Fruit fly (Drosophila melanogaster) whole organism, embryonic: ENCODE measurements around the gene CG32074.

Experiments used
- Abd-B ChIP-seq: fragments of 200-800 bp; sonication (Bioruptor generic); optimal IDR thresholded peaks from 2 replicates; lab custom pipeline; 2018; ENCODE audit warnings: missing biosample characterization, mild to moderate bottlenecking, missing genetic modification characterization, moderate library complexity
- CG10267 ChIP-seq: fragments of 200-800 bp; sonication (Bioruptor generic); optimal IDR thresholded peaks from 2 replicates; lab custom pipeline; 2018; ENCODE audit warnings: missing biosample characterization, mild to moderate bottlenecking, missing genetic modification characterization, moderate library complexity
- CG12071 ChIP-seq: fragments of 200-800 bp; sonication (Bioruptor generic); optimal IDR thresholded peaks from 3 replicates; lab custom pipeline; 2018; ENCODE audit warnings: missing biosample characterization, mild to moderate bottlenecking, missing genetic modification characterization
- CG12659 ChIP-seq: fragments of 200-800 bp; sonication (Bioruptor generic); optimal IDR thresholded peaks from 3 replicates; lab custom pipeline; 2017; ENCODE audit warnings: mild to moderate bottlenecking, missing biosample characterization, missing genetic modification reagents, missing genetic modification characterization
- CG12769 ChIP-seq: fragments of 200-800 bp; sonication (Bioruptor generic); optimal IDR thresholded peaks from 2 replicates; lab custom pipeline; 2019; ENCODE audit warnings: missing biosample characterization, mild to moderate bottlenecking, missing genetic modification characterization, moderate library complexity
- CG13624 ChIP-seq: fragments of 200-800 bp; sonication (Bioruptor generic); optimal IDR thresholded peaks from 2 replicates; lab custom pipeline; 2016; ENCODE audit warnings: missing biosample characterization, missing genetic modification characterization
- CG14014 ChIP-seq: fragments of 200-800 bp; sonication (Bioruptor generic); IDR thresholded peaks from 2 replicates; pipeline ENCODE4 v1.3.6; 2022; ENCODE audit warnings: missing biosample characterization, missing genetic modification characterization
- CG15514 ChIP-seq: fragments of 200-800 bp; sonication (Bioruptor generic); optimal IDR thresholded peaks from 3 replicates; lab custom pipeline; 2017; ENCODE audit warnings: missing biosample characterization, missing genetic modification characterization, mild to moderate bottlenecking, moderate library complexity, missing genetic modification reagents
- CG16813 ChIP-seq: fragments of 200-800 bp; sonication (Bioruptor generic); IDR thresholded peaks from 3 replicates; pipeline ENCODE4 v1.3.6; 2022; ENCODE audit warnings: missing biosample characterization, missing genetic modification characterization; ENCODE audit not compliant: partially characterized antibody
- CG17361 ChIP-seq: fragments of 200-800 bp; sonication (Bioruptor generic); IDR thresholded peaks from 3 replicates; pipeline ENCODE4 v1.3.6; 2022; ENCODE audit warnings: missing biosample characterization, missing genetic modification characterization
- CG17385 ChIP-seq: fragments of 200-800 bp; sonication (Bioruptor generic); optimal IDR thresholded peaks from 3 replicates; lab custom pipeline; 2018; ENCODE audit warnings: missing biosample characterization, mild to moderate bottlenecking, missing genetic modification characterization
- CG18476 ChIP-seq: fragments of 200-800 bp; sonication (Bioruptor generic); optimal IDR thresholded peaks from 2 replicates; lab custom pipeline; 2016; ENCODE audit warnings: missing biosample characterization, mild to moderate bottlenecking, missing genetic modification characterization
- CG32772 ChIP-seq: fragments of 200-800 bp; sonication (Bioruptor generic); IDR thresholded peaks from 2 replicates; pipeline ENCODE4 v1.3.6; 2022; ENCODE audit warnings: missing biosample characterization, missing genetic modification characterization
- CG3281 ChIP-seq: fragments of 200-800 bp; sonication (Bioruptor generic); optimal IDR thresholded peaks from 3 replicates; lab custom pipeline; 2017; ENCODE audit warnings: missing biosample characterization, mild to moderate bottlenecking, missing genetic modification characterization
- CG4617 ChIP-seq: fragments of 200-800 bp; sonication (Bioruptor generic); optimal IDR thresholded peaks from 3 replicates; lab custom pipeline; 2016; ENCODE audit warnings: missing biosample characterization, missing genetic modification characterization, borderline replicate concordance
- CG4820 ChIP-seq: fragments of 200-800 bp; sonication (Bioruptor generic); optimal IDR thresholded peaks from 3 replicates; lab custom pipeline; 2016; ENCODE audit warnings: missing biosample characterization, missing genetic modification characterization
- CG7987 ChIP-seq: fragments of 200-800 bp; sonication (Bioruptor generic); optimal IDR thresholded peaks from 2 replicates; lab custom pipeline; 2018; ENCODE audit warnings: missing biosample characterization, mild to moderate bottlenecking, missing genetic modification characterization, moderate library complexity
- CG8388 ChIP-seq: fragments of 200-800 bp; sonication (Bioruptor generic); optimal IDR thresholded peaks from 2 replicates; lab custom pipeline; 2019; ENCODE audit warnings: missing biosample characterization, mild to moderate bottlenecking, missing genetic modification characterization, moderate library complexity
- CG9437 ChIP-seq: fragments of 200-800 bp; sonication (Bioruptor generic); optimal IDR thresholded peaks from 2 replicates; lab custom pipeline; 2018; ENCODE audit warnings: missing biosample characterization, mild to moderate bottlenecking, missing genetic modification characterization
- CG9817 ChIP-seq: fragments of 200-800 bp; sonication (Bioruptor generic); optimal IDR thresholded peaks from 2 replicates; lab custom pipeline; 2018; ENCODE audit warnings: missing biosample characterization, mild to moderate bottlenecking, missing genetic modification characterization, moderate library complexity
- D19A ChIP-seq: fragments of 200-800 bp; optimal IDR thresholded peaks from 3 replicates; lab custom pipeline; 2019; ENCODE audit warnings: missing biosample characterization, mild to moderate bottlenecking, missing genetic modification characterization, moderate library complexity
- Doc2 ChIP-seq: fragments of 200-800 bp; sonication (Bioruptor generic); IDR thresholded peaks from 2 replicates; pipeline ENCODE4 v1.3.6; 2022; ENCODE audit warnings: missing biosample characterization, missing genetic modification characterization
- Doc3 ChIP-seq: fragments of 200-800 bp; sonication (Bioruptor generic); IDR thresholded peaks from 3 replicates; pipeline ENCODE4 v1.3.6; 2022; ENCODE audit warnings: missing biosample characterization, missing genetic modification characterization; ENCODE audit not compliant: partially characterized antibody
- HmgZ ChIP-seq: fragments of 200-800 bp; sonication (Bioruptor generic); optimal IDR thresholded peaks from 2 replicates; lab custom pipeline; 2018; ENCODE audit warnings: missing biosample characterization, mild to moderate bottlenecking, missing genetic modification characterization
- Opbp ChIP-seq: fragments of 200-800 bp; sonication (Bioruptor generic); IDR thresholded peaks from 3 replicates; pipeline ENCODE4 v1.3.6; 2022; ENCODE audit warnings: missing biosample characterization, missing genetic modification characterization; ENCODE audit not compliant: partially characterized antibody
- Optix ChIP-seq: fragments of 200-800 bp; sonication (Bioruptor generic); IDR thresholded peaks from 3 replicates; pipeline ENCODE4 v1.3.6; 2022; ENCODE audit warnings: missing biosample characterization, missing genetic modification characterization
- Six4 ChIP-seq: fragments of 200-800 bp; sonication (Bioruptor generic); optimal IDR thresholded peaks from 2 replicates; lab custom pipeline; 2016; ENCODE audit warnings: missing biosample characterization, missing genetic modification characterization
- Sox102F ChIP-seq: fragments of 200-800 bp; sonication (Bioruptor generic); optimal IDR thresholded peaks from 2 replicates; lab custom pipeline; 2018; ENCODE audit warnings: missing biosample characterization, mild to moderate bottlenecking, missing genetic modification characterization, moderate library complexity
- Usf ChIP-seq: fragments of 200-800 bp; sonication (Bioruptor generic); optimal IDR thresholded peaks from 2 replicates; lab custom pipeline; 2017; ENCODE audit warnings: missing genotype, missing biosample characterization, missing genetic modification characterization
- ac ChIP-seq: fragments of 200-800 bp; sonication (Bioruptor generic); optimal IDR thresholded peaks from 3 replicates; lab custom pipeline; 2017; ENCODE audit warnings: missing biosample characterization, mild to moderate bottlenecking, missing genetic modification characterization
- aop ChIP-seq: fragments of 200-800 bp; sonication (Bioruptor generic); IDR thresholded peaks from 2 replicates; pipeline ENCODE4 v1.3.6; 2022; ENCODE audit warnings: missing biosample characterization, missing genetic modification characterization
- bsh ChIP-seq, 2 experiments: fragments of 200-800 bp; sonication (Bioruptor generic); optimal IDR thresholded peaks; 2 replicates each; lab custom pipeline; 2017 to 2018; ENCODE audit warnings: mild to moderate bottlenecking in 2 of 2, missing biosample characterization in 2 of 2, missing genetic modification characterization in 2 of 2, moderate library complexity in 1 of 2
- chn ChIP-seq: fragments of 200-800 bp; sonication (Bioruptor generic); optimal IDR thresholded peaks from 2 replicates; lab custom pipeline; 2016; ENCODE audit warnings: missing biosample characterization, missing genetic modification characterization
- cwo ChIP-seq: fragments of 200-800 bp; sonication (Bioruptor generic); optimal IDR thresholded peaks from 3 replicates; lab custom pipeline; 2017; ENCODE audit warnings: missing biosample characterization, missing genetic modification characterization, mild to moderate bottlenecking, moderate library complexity, missing genetic modification reagents
- dan ChIP-seq: fragments of 200-800 bp; sonication (Bioruptor generic); IDR thresholded peaks from 2 replicates; pipeline ENCODE4 v1.3.6; 2022; ENCODE audit warnings: missing biosample characterization, missing genetic modification characterization
- dm ChIP-seq: fragments of 200-800 bp; sonication (Bioruptor generic); optimal IDR thresholded peaks from 3 replicates; lab custom pipeline; 2016; ENCODE audit warnings: missing biosample characterization, missing genetic modification characterization
- ems ChIP-seq: fragments of 200-800 bp; sonication (Bioruptor generic); optimal IDR thresholded peaks from 3 replicates; lab custom pipeline; 2016; ENCODE audit warnings: missing biosample characterization, missing genetic modification characterization
- fd3F ChIP-seq: fragments of 200-800 bp; sonication (Bioruptor generic); optimal IDR thresholded peaks from 2 replicates; lab custom pipeline; 2018; ENCODE audit warnings: missing biosample characterization, mild to moderate bottlenecking, missing genetic modification characterization, moderate library complexity
- gcm ChIP-seq: fragments of 200-800 bp; sonication (Bioruptor generic); optimal IDR thresholded peaks from 2 replicates; lab custom pipeline; 2019; ENCODE audit warnings: missing biosample characterization, mild to moderate bottlenecking, missing genetic modification characterization, moderate library complexity
- gsb-n ChIP-seq: fragments of 200-800 bp; sonication (Bioruptor generic); optimal IDR thresholded peaks from 3 replicates; lab custom pipeline; 2018; ENCODE audit warnings: missing biosample characterization, mild to moderate bottlenecking, missing genetic modification characterization
- ham ChIP-seq: fragments of 200-800 bp; sonication (Bioruptor generic); IDR thresholded peaks from 2 replicates; pipeline ENCODE4 v1.3.6; 2022; ENCODE audit warnings: missing biosample characterization, missing genetic modification characterization
- lilli ChIP-seq: fragments of 200-800 bp; sonication (Bioruptor generic); optimal IDR thresholded peaks from 3 replicates; lab custom pipeline; 2016; ENCODE audit warnings: missing biosample characterization, missing genetic modification characterization
- nerfin-1 ChIP-seq: fragments of 200-800 bp; sonication (Bioruptor generic); optimal IDR thresholded peaks from 3 replicates; lab custom pipeline; 2019; ENCODE audit warnings: missing biosample characterization, mild to moderate bottlenecking, missing genetic modification characterization, moderate library complexity
- pan ChIP-seq, 4 experiments: fragments of >200 bp in 3 of 4; fragments of 200-800 bp in 1 of 4; sonication (Bioruptor generic) in 1 of 4; optimal IDR thresholded peaks in 3 of 4; IDR thresholded peaks in 1 of 4; 2 replicates each; pipeline versions ENCODE4 v1.3.6 to Lab custom; 2017 to 2022; ENCODE audit warnings: missing biosample characterization in 2 of 4, missing genetic modification characterization in 2 of 4, mixed read lengths in 1 of 4
- pnt ChIP-seq: fragments of 200-800 bp; sonication (Bioruptor generic); optimal IDR thresholded peaks from 3 replicates; lab custom pipeline; 2016; ENCODE audit warnings: missing biosample characterization, missing genetic modification characterization
- ranshi ChIP-seq: fragments of 200-800 bp; sonication (Bioruptor generic); IDR thresholded peaks from 2 replicates; pipeline ENCODE4 v1.3.6; 2022; ENCODE audit warnings: missing biosample characterization, missing genetic modification characterization
- sug ChIP-seq: fragments of 200-800 bp; optimal IDR thresholded peaks from 2 replicates; lab custom pipeline; 2019; ENCODE audit warnings: missing biosample characterization, mild to moderate bottlenecking, missing genetic modification characterization, moderate library complexity
- twi ChIP-seq: fragments of 200-800 bp; optimal IDR thresholded peaks from 2 replicates; lab custom pipeline; 2019; ENCODE audit warnings: missing biosample characterization, mild to moderate bottlenecking, missing genetic modification characterization, moderate library complexity
- yki ChIP-seq: fragments of >200 bp; optimal IDR thresholded peaks from 3 replicates; lab custom pipeline; 2018

Gene CG32074

DNA sequence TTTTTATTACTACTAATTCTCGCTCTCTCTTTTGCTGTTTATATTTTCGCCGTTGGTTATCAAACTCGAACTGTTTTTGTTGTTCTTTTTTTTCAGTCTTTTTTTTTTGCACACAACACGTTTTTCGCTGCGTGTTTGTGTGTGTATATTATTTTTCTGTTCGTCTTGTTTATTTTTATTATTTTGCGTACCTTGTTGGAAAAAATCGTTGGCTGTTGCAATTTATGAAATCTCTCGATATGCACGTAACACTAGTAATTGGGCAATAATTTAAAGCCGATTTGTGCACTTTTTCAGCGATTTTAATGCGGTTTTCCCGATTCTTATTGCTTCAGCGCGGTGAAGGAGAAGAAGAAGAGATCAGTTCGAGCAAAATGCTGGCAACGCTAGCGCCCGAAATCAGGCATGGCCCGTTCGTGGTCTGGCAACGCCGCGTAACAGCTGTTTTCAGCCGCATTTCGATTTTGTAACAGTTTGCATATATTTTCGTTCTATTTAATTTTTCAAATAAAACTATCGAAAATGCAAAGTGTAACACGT lies 11.6 kb downstream of the CG32074 start, which contains the start of the genes FoxK and mRpL2 (continued):
- TF ChIP-seq twi (tag; lab: Kevin White, UChicago) (no peak), CG4820 (GFP tag; lab: Kevin White, UChicago) (no peak), aop (GFP tag; lab: Robert Waterston, UW) (no peak), Usf (no peak), CG12071 (GFP tag; lab: Kevin White, UChicago) (no peak), ranshi (GFP tag; lab: Robert Waterston, UW) (no peak), ac (GFP tag; lab: Kevin White, UChicago) (no peak), bsh (GFP tag; optimal IDR thresholded peaks at IDR 0.05; lab: Kevin White, UChicago) (peak in 1 of 2 experiments; percentile 94), HmgZ (peak; percentile 54), Doc2 (GFP tag; lab: Robert Waterston, UW) (no peak), CG4617 (GFP tag; lab: Kevin White, UChicago) (peak; percentile 81), cwo (peak; percentile 64), chn (GFP tag; lab: Kevin White, UChicago) (no peak), Opbp (GFP tag; lab: Robert Waterston, UW) (peak; percentile 55; the same call in 2 of the 3 replicates), CG9817 (tag; lab: Kevin White, UChicago) (no peak), CG17385 (GFP tag; lab: Kevin White, UChicago) (peak; percentile 99), Abd-B (GFP tag; lab: Kevin White, UChicago) (no peak), yki (lab: Kevin White, UChicago) (no peak), dan (GFP tag; lab: Robert Waterston, UW) (no peak), pan (optimal IDR thresholded peaks at IDR 0.05; lab: Kevin White, UChicago) (no peak), pan (GFP tag; optimal IDR thresholded peaks at IDR 0.05 in 1 of 2, IDR thresholded peaks at IDR 0.05 in 1 of 2) (no peak), CG3281 (GFP tag; lab: Kevin White, UChicago) (peak; percentile 5), CG10267 (tag; lab: Kevin White, UChicago) (peak; percentile 39), gsb-n (tag; lab: Kevin White, UChicago) (no peak), lilli (GFP tag; lab: Kevin White, UChicago) (no peak), Doc3 (GFP tag; lab: Robert Waterston, UW) (no peak), CG12659 (GFP tag; lab: Kevin White, UChicago) (peak; percentile 43), pnt (GFP tag; lab: Kevin White, UChicago) (no peak), ems (GFP tag; lab: Kevin White, UChicago) (no peak), Sox102F (GFP tag; lab: Kevin White, UChicago) (no peak), nerfin-1 (tag; lab: Kevin White, UChicago) (no peak), CG14014 (0 out of 2 replicates have a peak, but pooled peaks have one; percentile 6), D19A (no peak), CG18476 (no peak), CG17361 (GFP tag; lab: Robert Waterston, UW) (no peak), Six4 (no peak), CG9437 (GFP tag; lab: Kevin White, UChicago) (no peak), ham (GFP tag; lab: Robert Waterston, UW) (no peak), CG12769 (tag; lab: Kevin White, UChicago) (peak; percentile 10), CG16813 (GFP tag; lab: Robert Waterston, UW) (no peak), dm (peak; percentile 90), CG7987 (GFP tag; lab: Kevin White, UChicago) (peak; percentile 28), fd3F (GFP tag; lab: Kevin White, UChicago) (no peak), gcm (GFP tag; lab: Kevin White, UChicago) (no peak), CG32772 (GFP tag; lab: Robert Waterston, UW) (no peak), CG8388 (GFP tag; lab: Kevin White, UChicago) (no peak), CG13624 (GFP tag; lab: Kevin White, UChicago) (peak; percentile 11), sug (tag; lab: Kevin White, UChicago) (peak; percentile 0), CG15514 (GFP tag; lab: Kevin White, UChicago) (peak; percentile 69), Optix (GFP tag; lab: Robert Waterston, UW) (no peak)
